Fruit fly (Drosophila melanogaster): ENCODE results near the gene Tsf2.

The Tsf2 gene

DNA sequence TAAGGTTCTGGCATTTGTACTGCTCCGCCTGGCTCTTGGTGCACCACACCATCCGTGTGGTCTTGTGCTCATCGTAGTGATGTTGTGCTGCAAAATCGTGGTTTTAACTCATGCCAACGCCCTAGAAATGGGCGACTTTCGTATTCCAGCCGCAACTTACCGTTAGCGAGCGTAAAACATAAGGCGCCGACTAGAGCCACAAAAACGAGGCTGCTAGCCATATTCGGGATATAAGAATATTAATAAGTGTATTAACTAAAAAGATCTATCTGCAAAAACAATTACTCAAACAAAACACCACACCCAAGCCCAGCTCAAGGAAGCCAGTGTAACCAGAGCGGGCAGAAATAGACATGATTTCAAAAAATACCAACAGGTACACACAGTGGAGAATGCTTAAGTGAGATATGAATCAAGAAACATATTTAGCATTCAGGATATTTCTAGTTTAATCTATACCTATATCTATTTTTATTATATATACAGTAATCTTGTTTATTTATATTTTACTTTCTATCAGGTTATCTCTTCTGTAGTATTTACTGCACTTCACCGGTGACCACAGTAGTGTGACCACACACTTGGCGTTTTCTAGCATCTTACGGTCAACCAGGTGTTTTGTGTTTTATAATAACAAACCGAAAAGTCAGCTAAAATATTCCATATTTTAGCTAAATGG is at the start of gene Tsf2, which contains the start of gene CG34242:
Tsf2 (minus strand) TSS at position 333 of the 679 bp plus-strand sequence.
CG34242 (plus strand) TSS at position 605 of the 679 bp plus-strand sequence.
- TF ChIP-seq Sin3A (optimal IDR thresholded peaks at IDR 0.05) (no peak), Myc (optimal IDR thresholded peaks at IDR 0.05) (no peak), insv (optimal IDR thresholded peaks at IDR 0.05) (no peak), psq (optimal IDR thresholded peaks at IDR 0.05) (no peak), ttk (optimal IDR thresholded peaks at IDR 0.05) (no peak), h (optimal IDR thresholded peaks at IDR 0.05) (no peak)

- TF ChIP-seq ttk (optimal IDR thresholded peaks at IDR 0.05) (no peak), Sin3A (optimal IDR thresholded peaks at IDR 0.05) (no peak), h (optimal IDR thresholded peaks at IDR 0.05) (no peak), insv (optimal IDR thresholded peaks at IDR 0.05) (no peak), Myc (optimal IDR thresholded peaks at IDR 0.05) (no peak), psq (optimal IDR thresholded peaks at IDR 0.05) (no peak)
These were observed 46.7 kb upstream of the Tsf2 start, which contains the start of gene ara for dm6 chr3L:12580212-12580676. ara (plus strand) TSS chr3L:12580672.

DNA sequence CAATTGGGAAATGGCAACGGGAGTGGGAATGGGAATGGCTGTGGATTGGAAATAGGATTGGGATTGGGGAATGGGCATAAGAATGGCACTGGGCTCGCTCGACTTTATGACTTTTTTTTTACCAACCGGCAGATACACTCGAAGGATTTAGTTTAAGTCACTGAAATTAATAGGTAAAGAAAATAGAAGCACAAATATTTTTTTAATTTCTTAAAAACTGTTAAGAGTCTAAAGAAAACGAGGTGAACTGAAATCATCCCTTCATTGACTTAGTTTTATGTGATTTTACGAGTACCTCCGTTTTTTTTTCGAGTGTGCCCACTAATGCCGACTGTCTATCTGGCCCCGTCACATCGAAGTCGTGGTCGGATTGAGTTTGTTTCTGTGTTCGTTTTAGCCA is 41.3 kb upstream of the Tsf2 start:
- TF ChIP-seq Sin3A (optimal IDR thresholded peaks at IDR 0.05) (no peak), ttk (optimal IDR thresholded peaks at IDR 0.05) (no peak), h (optimal IDR thresholded peaks at IDR 0.05) (no peak), psq (optimal IDR thresholded peaks at IDR 0.05) (no peak), Myc (optimal IDR thresholded peaks at IDR 0.05) (no peak), insv (optimal IDR thresholded peaks at IDR 0.05) (no peak)

- TF ChIP-seq psq (optimal IDR thresholded peaks at IDR 0.05) (no peak), ttk (optimal IDR thresholded peaks at IDR 0.05) (no peak), h (optimal IDR thresholded peaks at IDR 0.05) (no peak), Sin3A (optimal IDR thresholded peaks at IDR 0.05) (no peak), Myc (optimal IDR thresholded peaks at IDR 0.05) (no peak)
These were observed 38.8 kb upstream of the Tsf2 start, which contains the start of gene sowah for dm6 chr3L:12572366-12572765. sowah (minus strand) TSS chr3L:12572542.

- TF ChIP-seq psq (optimal IDR thresholded peaks at IDR 0.05) (no peak), ttk (optimal IDR thresholded peaks at IDR 0.05) (no peak), Myc (optimal IDR thresholded peaks at IDR 0.05) (no peak), Sin3A (optimal IDR thresholded peaks at IDR 0.05) (no peak), h (optimal IDR thresholded peaks at IDR 0.05) (no peak), insv (optimal IDR thresholded peaks at IDR 0.05) (no peak)
These were observed 32.7 kb upstream of the Tsf2 start for dm6 chr3L:12566065-12566730.

DNA sequence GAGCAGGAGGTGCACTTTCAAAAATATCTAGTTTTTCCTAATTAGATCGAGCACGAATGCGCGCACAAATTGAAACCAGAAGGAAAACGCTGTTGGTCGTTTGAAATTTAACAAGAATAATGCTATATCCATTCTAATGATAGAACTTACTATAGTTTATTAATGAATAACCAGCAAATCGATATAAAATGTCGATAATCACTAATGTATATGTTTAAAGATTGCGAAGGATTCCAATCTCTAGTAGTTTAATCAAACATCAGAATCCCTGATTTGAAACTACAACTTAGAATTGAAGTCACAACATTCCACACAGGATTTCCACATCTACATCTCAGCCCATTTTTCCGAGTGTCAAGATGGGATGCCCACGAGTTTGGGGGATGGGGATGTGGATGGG is 31.9 kb upstream of the Tsf2 start:
- TF ChIP-seq psq (optimal IDR thresholded peaks at IDR 0.05): no peak
- TF ChIP-seq h (optimal IDR thresholded peaks at IDR 0.05): no peak
- TF ChIP-seq Myc (optimal IDR thresholded peaks at IDR 0.05): no peak
- no peak for TF ChIP-seq Sin3A (optimal IDR thresholded peaks at IDR 0.05)
- TF ChIP-seq insv (optimal IDR thresholded peaks at IDR 0.05): no peak
- TF ChIP-seq ttk (optimal IDR thresholded peaks at IDR 0.05): no peak

- TF ChIP-seq ttk (optimal IDR thresholded peaks at IDR 0.05): no peak
- no peak for TF ChIP-seq h (optimal IDR thresholded peaks at IDR 0.05)
- no peak for TF ChIP-seq Myc (optimal IDR thresholded peaks at IDR 0.05)
- no peak for TF ChIP-seq insv (optimal IDR thresholded peaks at IDR 0.05)
- no peak for TF ChIP-seq psq (optimal IDR thresholded peaks at IDR 0.05)
- TF ChIP-seq Sin3A (optimal IDR thresholded peaks at IDR 0.05): no peak
These were observed 31.5 kb upstream of the Tsf2 start for dm6 chr3L:12564979-12565378.

DNA sequence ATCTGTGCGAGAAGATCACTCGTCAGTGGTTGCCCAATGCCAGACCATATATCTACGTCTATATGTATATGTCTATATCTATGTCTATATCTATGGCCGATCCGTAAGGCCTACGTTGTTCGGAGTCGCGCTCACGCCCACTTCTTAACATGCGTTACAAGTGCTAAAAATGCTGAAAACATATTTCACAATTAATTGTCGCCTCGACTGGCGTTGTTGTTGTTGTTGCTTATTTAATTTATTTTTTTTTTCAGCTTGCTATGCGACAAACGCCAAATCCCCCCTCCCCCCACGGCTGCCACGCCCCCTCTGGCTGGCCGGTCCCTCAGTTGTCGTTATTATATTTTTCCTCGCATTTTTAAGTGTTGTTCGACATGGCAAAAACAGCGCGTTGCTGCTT is 30.8 kb upstream of the Tsf2 start:
- TF ChIP-seq insv (optimal IDR thresholded peaks at IDR 0.05) (no peak), h (optimal IDR thresholded peaks at IDR 0.05) (no peak), ttk (optimal IDR thresholded peaks at IDR 0.05) (no peak), Myc (optimal IDR thresholded peaks at IDR 0.05) (no peak), psq (optimal IDR thresholded peaks at IDR 0.05) (no peak), Sin3A (optimal IDR thresholded peaks at IDR 0.05) (no peak)

dm6 chr3L:12559273-12559672 is 25.7 kb upstream of the Tsf2 start:
- no peak for TF ChIP-seq Myc (optimal IDR thresholded peaks at IDR 0.05)

DNA sequence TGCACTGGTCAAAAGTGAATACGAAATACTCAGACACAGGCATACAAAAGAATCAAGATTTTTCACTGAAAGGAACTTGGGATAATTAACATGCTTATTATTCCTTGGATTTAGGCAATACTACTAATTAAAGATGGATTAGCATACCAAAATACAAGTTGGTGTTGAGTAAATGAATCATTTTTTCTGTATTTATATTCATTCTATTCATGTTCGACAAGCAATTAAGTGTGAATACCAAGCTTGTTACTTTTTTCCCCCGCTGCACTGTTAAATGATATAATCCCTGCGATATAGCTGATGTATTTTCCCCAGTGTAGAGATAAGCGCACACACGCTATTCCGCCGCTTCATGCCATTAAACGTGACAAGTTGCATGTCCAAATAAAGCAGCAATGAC is 24.2 kb upstream of the Tsf2 start:
- TF ChIP-seq ttk (optimal IDR thresholded peaks at IDR 0.05) (no peak), Myc (optimal IDR thresholded peaks at IDR 0.05) (no peak), h (optimal IDR thresholded peaks at IDR 0.05) (no peak), Sin3A (optimal IDR thresholded peaks at IDR 0.05) (no peak), insv (optimal IDR thresholded peaks at IDR 0.05) (no peak), psq (optimal IDR thresholded peaks at IDR 0.05) (no peak)

- TF ChIP-seq Sin3A (optimal IDR thresholded peaks at IDR 0.05) (no peak), psq (optimal IDR thresholded peaks at IDR 0.05) (no peak), insv (optimal IDR thresholded peaks at IDR 0.05) (no peak), ttk (optimal IDR thresholded peaks at IDR 0.05) (no peak), h (optimal IDR thresholded peaks at IDR 0.05) (no peak), Myc (optimal IDR thresholded peaks at IDR 0.05) (no peak)
These were observed 18.1 kb upstream of the Tsf2 start for dm6 chr3L:12551671-12552070.

dm6 chr3L:12549471-12549870 is 15.9 kb upstream of the Tsf2 start:
- TF ChIP-seq h (optimal IDR thresholded peaks at IDR 0.05) (no peak), insv (optimal IDR thresholded peaks at IDR 0.05) (no peak), Sin3A (optimal IDR thresholded peaks at IDR 0.05) (no peak), psq (optimal IDR thresholded peaks at IDR 0.05) (no peak), Myc (optimal IDR thresholded peaks at IDR 0.05) (no peak), ttk (optimal IDR thresholded peaks at IDR 0.05) (no peak)

All from Kc167 (cell line).